Fruit fly (Drosophila melanogaster) whole organism: ENCODE measurements around the gene Lsp2.

Experiments used
- CG8478 ChIP-seq: fragments of >200 bp; optimal IDR thresholded peaks from 2 replicates; lab custom pipeline; 2018; ENCODE audit warnings: inconsistent platforms
- Dll ChIP-seq: fragments of >200 bp; optimal IDR thresholded peaks from 2 replicates; lab custom pipeline; 2017
- EcR ChIP-seq, 2 experiments: fragments of >200 bp; optimal IDR thresholded peaks; 2 replicates each; lab custom pipeline; 2017; ENCODE audit warnings: missing biosample characterization in 2 of 2, missing genetic modification characterization in 2 of 2, missing genetic modification reagents in 2 of 2
- pan ChIP-seq: fragments of >200 bp; optimal IDR thresholded peaks from 2 replicates; lab custom pipeline; 2017
- psq ChIP-seq: fragments of >200 bp; optimal IDR thresholded peaks from 2 replicates; lab custom pipeline; 2017
- usp ChIP-seq: fragments of >200 bp; optimal IDR thresholded peaks from 2 replicates; lab custom pipeline; 2017; ENCODE audit warnings: missing biosample characterization, missing genetic modification characterization, mixed read lengths

Gene Lsp2

dm6 chr3L:12112967-12113366 lies 16.2 kb upstream of the Lsp2 start:
- TF ChIP-seq EcR (GFP tag; optimal IDR thresholded peaks at IDR 0.05; lab: Kevin White, UChicago) (no peak), psq (lab: Kevin White, UChicago) (no peak), Dll (no peak), pan (no peak)

- TF ChIP-seq pan (no peak), usp (GFP tag; lab: Kevin White, UChicago) (no peak), psq (lab: Kevin White, UChicago) (no peak), EcR (GFP tag; optimal IDR thresholded peaks at IDR 0.05; lab: Kevin White, UChicago) (no peak), CG8478 (lab: Kevin White, UChicago) (no peak), Dll (no peak)
Measured at dm6 chr3L:12113589-12113988, 15.6 kb upstream of the Lsp2 start.

- TF ChIP-seq CG8478 (lab: Kevin White, UChicago) (no peak), psq (lab: Kevin White, UChicago) (no peak), usp (GFP tag; lab: Kevin White, UChicago) (no peak), Dll (no peak), EcR (GFP tag; optimal IDR thresholded peaks at IDR 0.05; lab: Kevin White, UChicago) (no peak), pan (no peak)
Measured at dm6 chr3L:12114188-12114587, 15.0 kb upstream of the Lsp2 start.

dm6 chr3L:12115103-12115502 lies 14.1 kb upstream of the Lsp2 start:
- TF ChIP-seq psq (lab: Kevin White, UChicago) (no peak), pan (no peak), CG8478 (lab: Kevin White, UChicago) (no peak), EcR (GFP tag; optimal IDR thresholded peaks at IDR 0.05; lab: Kevin White, UChicago) (no peak), Dll (no peak), usp (GFP tag; lab: Kevin White, UChicago) (no peak)

dm6 chr3L:12115966-12116735 lies 13.0 kb upstream of the Lsp2 start, which contains the start of gene vers:
vers (plus strand) TSS chr3L:12116101.
- TF ChIP-seq usp (GFP tag; lab: Kevin White, UChicago) (no peak), EcR (GFP tag; optimal IDR thresholded peaks at IDR 0.05; lab: Kevin White, UChicago) (no peak), pan (no peak), CG8478 (lab: Kevin White, UChicago) (no peak), Dll (no peak), psq (lab: Kevin White, UChicago) (no peak)

dm6 chr3L:12118156-12118555 lies 11.0 kb upstream of the Lsp2 start, which contains the start of gene ssp:
ssp (plus strand) TSS chr3L:12118257.
- no peak for TF ChIP-seq psq (lab: Kevin White, UChicago)
- no peak for TF ChIP-seq pan
- TF ChIP-seq CG8478 (lab: Kevin White, UChicago) = no peak
- TF ChIP-seq Dll = no peak
- TF ChIP-seq EcR (GFP tag; optimal IDR thresholded peaks at IDR 0.05; lab: Kevin White, UChicago) = no peak
- no peak for TF ChIP-seq usp (GFP tag; lab: Kevin White, UChicago)

dm6 chr3L:12118631-12119030 lies 10.6 kb upstream of the Lsp2 start:
- TF ChIP-seq EcR (GFP tag; optimal IDR thresholded peaks at IDR 0.05; lab: Kevin White, UChicago) (no peak), CG8478 (lab: Kevin White, UChicago) (no peak), Dll (no peak), usp (GFP tag; lab: Kevin White, UChicago) (no peak), pan (no peak), psq (lab: Kevin White, UChicago) (no peak)

- no peak for TF ChIP-seq EcR (GFP tag; optimal IDR thresholded peaks at IDR 0.05; lab: Kevin White, UChicago)
- TF ChIP-seq psq (lab: Kevin White, UChicago) = no peak
Measured at dm6 chr3L:12119875-12120485, 9.2 kb upstream of the Lsp2 start, which contains the start of gene CG11560. CG11560 (plus strand) TSS chr3L:12120019.

dm6 chr3L:12122891-12123290 lies 6.3 kb upstream of the Lsp2 start:
- TF ChIP-seq Dll = no peak
- TF ChIP-seq psq (lab: Kevin White, UChicago) = no peak
- no peak for TF ChIP-seq EcR (GFP tag; optimal IDR thresholded peaks at IDR 0.05; lab: Kevin White, UChicago)
- no peak for TF ChIP-seq CG8478 (lab: Kevin White, UChicago)
- TF ChIP-seq usp (GFP tag; lab: Kevin White, UChicago) = no peak
- no peak for TF ChIP-seq pan

- TF ChIP-seq EcR (GFP tag; optimal IDR thresholded peaks at IDR 0.05; lab: Kevin White, UChicago) = no peak
- no peak for TF ChIP-seq Dll
- no peak for TF ChIP-seq usp (GFP tag; lab: Kevin White, UChicago)
Measured at dm6 chr3L:12124138-12124583, 5.0 kb upstream of the Lsp2 start.

- TF ChIP-seq usp (GFP tag; lab: Kevin White, UChicago) = no peak
- TF ChIP-seq pan = no peak
- TF ChIP-seq EcR (GFP tag; optimal IDR thresholded peaks at IDR 0.05; lab: Kevin White, UChicago) = no peak
- TF ChIP-seq psq (lab: Kevin White, UChicago) = no peak
- TF ChIP-seq Dll = no peak
- no peak for TF ChIP-seq CG8478 (lab: Kevin White, UChicago)
Measured at dm6 chr3L:12124975-12125374, 4.2 kb upstream of the Lsp2 start, which contains the start of gene yps. yps (minus strand) TSS chr3L:12125150.

- no peak for TF ChIP-seq EcR (GFP tag; optimal IDR thresholded peaks at IDR 0.05; lab: Kevin White, UChicago)
- TF ChIP-seq Dll = no peak
- TF ChIP-seq CG8478 (lab: Kevin White, UChicago) = no peak
- TF ChIP-seq usp (GFP tag; lab: Kevin White, UChicago) = no peak
Measured at dm6 chr3L:12127294-12128029, 1.7 kb upstream of the Lsp2 start, which contains the start of the genes Ir68b and CG34241. Ir68b (minus strand) TSS chr3L:12127394. CG34241 (plus strand) TSS chr3L:12127979.
